Worm (Caenorhabditis elegans): ENCODE data around the gene fipr-12.

ce11 chrV:9927381-9927780 is 15.8 kb upstream of the fipr-12 start:
- TF ChIP-seq ama-1 (optimal IDR thresholded peaks at IDR 0.05) (no peak), elt-2 (tag; optimal IDR thresholded peaks at IDR 0.05) (no peak)
